Worm (Caenorhabditis elegans) whole organism, mixed stage, embryonic: ENCODE results near the gene cwp-2.

Experiments
- blmp-1 ChIP-seq: fragments of 150-350 bp; optimal IDR thresholded peaks from 2 replicates; lab custom pipeline; 2014; ENCODE audit warnings: missing biosample characterization, missing genetic modification characterization
- elt-3 ChIP-seq: fragments of 150-350 bp; optimal IDR thresholded peaks from 2 replicates; lab custom pipeline; 2014; ENCODE audit warnings: missing biosample characterization, missing genetic modification characterization
- hlh-1 ChIP-seq: fragments of 150-350 bp; optimal IDR thresholded peaks from 2 replicates; lab custom pipeline; 2014; ENCODE audit warnings: missing biosample characterization, missing genetic modification reagents, missing genetic modification characterization
- mab-5 ChIP-seq: fragments of 150-350 bp; optimal IDR thresholded peaks from 2 replicates; lab custom pipeline; 2014; ENCODE audit warnings: missing biosample characterization, missing genetic modification characterization
- mep-1 ChIP-seq: fragments of 150-350 bp; optimal IDR thresholded peaks from 2 replicates; lab custom pipeline; 2017; ENCODE audit warnings: missing biosample characterization, missing genetic modification reagents, missing genetic modification characterization, inconsistent platforms
- nhr-12 ChIP-seq: fragments of 150-350 bp; optimal IDR thresholded peaks from 2 replicates; lab custom pipeline; 2014; ENCODE audit warnings: missing biosample characterization, missing genetic modification characterization
- nhr-237 ChIP-seq: fragments of 150-350 bp; optimal IDR thresholded peaks from 2 replicates; lab custom pipeline; 2014; ENCODE audit warnings: missing biosample characterization, missing genetic modification characterization
- sptf-1 ChIP-seq: sonication (generic microtip); optimal IDR thresholded peaks from 2 replicates; lab custom pipeline; 2017; ENCODE audit warnings: mild to moderate bottlenecking, missing genetic modification characterization, moderate library complexity, missing compliant biosample characterization
- unc-62 ChIP-seq: fragments of 150-350 bp; optimal IDR thresholded peaks from 2 replicates; lab custom pipeline; 2014; ENCODE audit warnings: missing biosample characterization, missing genetic modification reagents, missing genetic modification characterization
- ztf-11 ChIP-seq: fragments of 150-350 bp; optimal IDR thresholded peaks from 2 replicates; lab custom pipeline; 2014; ENCODE audit warnings: missing biosample characterization, missing genetic modification characterization

- TF ChIP-seq unc-62 (GFP tag; lab: Kevin White, UChicago) (no peak), nhr-237 (no peak), ztf-11 (tag; lab: Kevin White, UChicago) (no peak), elt-3 (tag; lab: Kevin White, UChicago) (no peak), blmp-1 (tag; lab: Kevin White, UChicago) (no peak), hlh-1 (tag; lab: Kevin White, UChicago) (no peak), mab-5 (tag; lab: Kevin White, UChicago) (no peak), mep-1 (no peak), sptf-1 (tag; lab: Kevin White, UChicago) (no peak), nhr-12 (tag; lab: Kevin White, UChicago) (no peak)
Measured at ce11 chrV:4847424-4847823, 5.0 kb upstream of the cwp-2 start, which contains the start of gene abhd-5.1.
